Worm (Caenorhabditis elegans): Measurements from ENCODE around the gene F17A9.5.

DNA sequence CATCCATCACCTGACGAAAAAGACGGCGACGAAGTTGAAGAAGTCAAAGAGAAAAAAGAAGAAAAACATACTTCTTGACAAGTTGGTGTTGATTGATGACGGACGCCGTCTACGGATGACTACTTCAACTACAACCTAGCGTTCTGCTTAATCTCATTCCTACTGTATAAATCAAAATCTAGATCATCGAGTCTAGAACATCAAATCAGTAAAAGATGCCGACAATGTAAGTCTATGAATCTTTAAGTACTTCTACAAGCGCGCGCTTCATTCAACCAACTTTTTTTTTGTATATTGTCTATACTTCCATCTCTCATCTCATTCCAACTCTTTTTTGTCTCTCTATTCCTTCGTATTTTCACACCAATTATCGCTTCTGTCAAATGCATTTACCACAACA lies 22.6 kb upstream of the F17A9.5 start:
- TF ChIP-seq tbx-37 (GFP tag; conservative IDR thresholded peaks at IDR 0.05) (no peak), tbx-11 (GFP tag; IDR thresholded peaks at IDR 0.05) (no peak), B0310.2 (tag; optimal IDR thresholded peaks at IDR 0.05) (no peak), scrt-1 (GFP tag; IDR thresholded peaks at IDR 0.05) (no peak), ama-1 (optimal IDR thresholded peaks at IDR 0.05) (no peak), tra-4 (tag; optimal IDR thresholded peaks at IDR 0.05) (no peak)
